Fruit fly (Drosophila melanogaster): ENCODE measurements around the gene msn.

msn gene

DNA sequence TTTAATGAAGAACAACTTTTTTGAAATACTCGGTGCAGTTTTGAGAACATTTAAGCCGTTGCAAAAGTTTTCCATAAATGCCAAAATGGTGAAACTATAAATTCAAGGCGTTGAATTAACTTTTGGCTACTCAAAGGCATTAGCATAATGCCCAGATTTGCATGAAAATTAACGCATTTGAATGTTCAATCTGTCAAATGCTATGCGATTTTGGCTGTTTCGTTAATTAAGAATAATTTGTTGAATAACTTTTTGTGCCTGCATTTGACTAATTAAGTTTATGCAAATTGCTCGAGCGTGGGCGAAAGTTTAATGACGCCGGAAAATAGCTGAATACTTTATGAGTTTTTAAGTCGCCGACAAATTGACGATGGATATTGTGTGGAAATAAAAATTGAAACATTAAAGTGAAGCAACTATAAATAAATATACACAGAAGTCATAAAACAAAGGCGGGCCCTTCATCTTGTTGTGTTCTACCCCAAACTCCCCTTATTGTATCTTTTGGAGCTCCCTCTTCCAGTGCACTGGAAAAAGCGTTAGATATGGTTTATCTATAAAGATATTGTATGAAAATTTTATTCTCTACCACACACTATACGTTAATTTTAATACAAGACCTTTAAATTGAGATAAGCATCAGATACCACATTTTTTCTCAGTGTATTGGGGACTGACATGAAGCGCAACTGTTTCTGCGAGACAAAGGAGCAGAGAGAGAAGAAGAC is 34.1 kb downstream of the msn start (continued):
- TF ChIP-seq Eip93F (GFP tag; optimal IDR thresholded peaks at IDR 0.05): peak; percentile 91
- peak; percentile 77 for TF ChIP-seq CG15336 (GFP tag; IDR thresholded peaks at IDR 0.05)
- TF ChIP-seq dsx (GFP tag; optimal IDR thresholded peaks at IDR 0.05; ENCODE audit: poor library complexity, severe bottlenecking): peak; percentile 97
- TF ChIP-seq CG34406 (GFP tag; optimal IDR thresholded peaks at IDR 0.05): peak; percentile 95
- TF ChIP-seq topi (GFP tag; optimal IDR thresholded peaks at IDR 0.05): peak; percentile 96
- TF ChIP-seq Sox15 (GFP tag; optimal IDR thresholded peaks at IDR 0.05): peak; percentile 92
- TF ChIP-seq CG4318 (GFP tag; optimal IDR thresholded peaks at IDR 0.05): peak; percentile 55
- TF ChIP-seq CG8632 (GFP tag; optimal IDR thresholded peaks at IDR 0.05): peak; percentile 97
- TF ChIP-seq net (GFP tag; optimal IDR thresholded peaks at IDR 0.05): peak; percentile 94
- peak; percentile 82 for TF ChIP-seq CG11762 (GFP tag; optimal IDR thresholded peaks at IDR 0.05; ENCODE audit: insufficient read depth)
- TF ChIP-seq CG6276 (GFP tag; optimal IDR thresholded peaks at IDR 0.05): peak; percentile 71
- TF ChIP-seq Ets96B (tag; optimal IDR thresholded peaks at IDR 0.05): peak; percentile 97
- peak; percentile 96 for TF ChIP-seq CG6163 (GFP tag; IDR thresholded peaks at IDR 0.05)
- peak; percentile 99 for TF ChIP-seq Eip78C (GFP tag)
- peak; percentile 91 for TF ChIP-seq CG8319 (GFP tag; optimal IDR thresholded peaks at IDR 0.05)

DNA sequence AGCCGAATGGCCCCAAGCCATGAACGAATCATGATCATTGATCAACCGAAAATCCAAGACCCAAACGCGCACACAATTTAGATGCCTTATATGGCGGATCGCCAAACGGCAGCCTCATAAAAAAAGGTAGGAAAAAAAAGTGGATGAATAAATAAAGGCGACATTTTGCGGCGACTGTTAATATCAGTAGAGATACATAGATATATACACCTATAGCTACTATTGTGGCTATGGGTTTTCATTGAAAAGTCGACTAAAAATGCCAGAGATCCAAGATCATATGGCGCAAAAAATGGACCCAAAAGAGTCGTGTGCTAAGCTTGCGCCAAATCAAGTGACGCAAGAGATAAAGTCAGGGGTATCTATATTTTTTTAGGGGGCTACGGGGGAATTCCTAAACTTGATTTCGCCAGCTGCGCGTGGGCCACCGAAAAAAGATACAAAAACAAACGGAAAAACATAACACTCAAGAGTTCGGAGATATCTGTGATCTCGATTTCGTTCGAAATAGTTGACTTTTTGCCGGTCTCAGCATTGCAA is 35.1 kb downstream of the msn start:
- no peak for TF ChIP-seq CG6808 (GFP tag; optimal IDR thresholded peaks at IDR 0.05)

DNA sequence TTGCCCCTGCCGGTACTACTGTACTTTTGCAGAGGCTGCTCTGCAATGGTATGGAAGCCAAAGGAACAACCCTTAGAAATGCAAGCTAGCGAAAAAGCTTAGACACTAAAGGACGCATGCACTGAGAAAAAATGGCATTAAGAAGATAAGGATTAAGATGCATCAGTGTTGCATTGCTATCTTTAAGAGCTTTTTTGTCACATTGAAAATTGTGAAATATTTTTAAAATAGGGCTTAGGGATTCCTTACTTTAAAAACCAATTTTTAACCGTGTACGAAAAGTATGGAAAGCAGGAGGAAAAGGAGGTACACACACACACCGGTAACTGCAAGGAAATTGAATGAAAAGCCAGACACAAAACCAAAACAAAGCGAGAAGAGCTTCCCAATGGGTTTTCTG is 37.4 kb downstream of the msn start:
- TF ChIP-seq Sox15 (GFP tag; optimal IDR thresholded peaks at IDR 0.05) (no peak), fkh (GFP tag; optimal IDR thresholded peaks at IDR 0.05) (no peak), cyc (GFP tag; optimal IDR thresholded peaks at IDR 0.05) (peak; percentile 60), OdsH (GFP tag; optimal IDR thresholded peaks at IDR 0.05) (peak; percentile 35), ss (GFP tag; optimal IDR thresholded peaks at IDR 0.05) (peak; percentile 34 to 61), CG6808 (GFP tag; optimal IDR thresholded peaks at IDR 0.05) (peak; percentile 68), Met (GFP tag; optimal IDR thresholded peaks at IDR 0.05) (peak; percentile 57), CG6163 (GFP tag; IDR thresholded peaks at IDR 0.05) (peak; percentile 61; the same call in 2 of the 3 replicates), CG11902 (GFP tag; optimal IDR thresholded peaks at IDR 0.05) (peak; percentile 36), topi (GFP tag; optimal IDR thresholded peaks at IDR 0.05) (peak; percentile 67), CG6276 (GFP tag; optimal IDR thresholded peaks at IDR 0.05) (peak; percentile 38), CG31627 (GFP tag; optimal IDR thresholded peaks at IDR 0.05) (peak; percentile 34), CG11294 (GFP tag; IDR thresholded peaks at IDR 0.05) (no peak), fd85E (GFP tag; optimal IDR thresholded peaks at IDR 0.05) (no peak), net (GFP tag; optimal IDR thresholded peaks at IDR 0.05) (no peak), Gug (GFP tag; IDR thresholded peaks at IDR 0.05) (no peak), Hr39 (GFP tag; optimal IDR thresholded peaks at IDR 0.05) (peak; percentile 34), dsx (GFP tag; optimal IDR thresholded peaks at IDR 0.05; ENCODE audit: poor library complexity, severe bottlenecking) (peak; percentile 25), CG3919 (GFP tag; optimal IDR thresholded peaks at IDR 0.05) (peak; percentile 74), dac (GFP tag; optimal IDR thresholded peaks at IDR 0.05) (no peak), pdm3 (GFP tag; optimal IDR thresholded peaks at IDR 0.05) (peak; percentile 46), lz (GFP tag; optimal IDR thresholded peaks at IDR 0.05) (peak; percentile 37), svp (GFP tag) (no peak), Ets96B (tag; optimal IDR thresholded peaks at IDR 0.05) (peak; percentile 73), CG1621 (tag; optimal IDR thresholded peaks at IDR 0.05) (peak; percentile 25), spab (GFP tag; optimal IDR thresholded peaks at IDR 0.05) (peak; percentile 56), eg (GFP tag; IDR thresholded peaks at IDR 0.05) (0 out of 3 replicates have a peak, but pooled peaks have one; percentile 37), Eip75B (GFP tag; optimal IDR thresholded peaks at IDR 0.05) (peak; percentile 17), achi (GFP tag; optimal IDR thresholded peaks at IDR 0.05) (peak; percentile 4), Hr38 (GFP tag; optimal IDR thresholded peaks at IDR 0.05) (no peak), Sox102F (GFP tag; optimal IDR thresholded peaks at IDR 0.05) (peak; percentile 1), vri (GFP tag; optimal IDR thresholded peaks at IDR 0.05) (no peak), Blimp-1 (GFP tag; optimal IDR thresholded peaks at IDR 0.05) (no peak), Eip78C (GFP tag) (peak; percentile 92), acj6 (GFP tag; optimal IDR thresholded peaks at IDR 0.05) (peak; percentile 37), CG8119 (GFP tag; IDR thresholded peaks at IDR 0.05) (0 out of 3 replicates have a peak, but pooled peaks have one; percentile 18), CG11762 (GFP tag; optimal IDR thresholded peaks at IDR 0.05; ENCODE audit: insufficient read depth) (peak; percentile 58), CG10669 (GFP tag; optimal IDR thresholded peaks at IDR 0.05) (peak; percentile 69), CG34406 (GFP tag; optimal IDR thresholded peaks at IDR 0.05) (peak; percentile 10), CG4318 (GFP tag; optimal IDR thresholded peaks at IDR 0.05) (no peak)
